Fruit fly (Drosophila melanogaster): ENCODE data around the gene HP1D3csd.

The HP1D3csd gene

dm6 chrX:19154998-19155397 is 35.0 kb upstream of the HP1D3csd start (continued):
- TF ChIP-seq Fer2 (tag; optimal IDR thresholded peaks at IDR 0.05) (no peak), Hsf (GFP tag; optimal IDR thresholded peaks at IDR 0.05) (peak; percentile 87), CG6854 (GFP tag; optimal IDR thresholded peaks at IDR 0.05) (peak; percentile 8), HLH4C (GFP tag; IDR thresholded peaks at IDR 0.05; ENCODE audit: partially characterized antibody) (no peak), CG18599 (GFP tag; optimal IDR thresholded peaks at IDR 0.05) (peak; percentile 71), Hr39 (optimal IDR thresholded peaks at IDR 0.05) (no peak), CoRest (tag; optimal IDR thresholded peaks at IDR 0.05) (peak; percentile 83), CG9727 (GFP tag; optimal IDR thresholded peaks at IDR 0.05) (peak; percentile 94), CG5245 (GFP tag; optimal IDR thresholded peaks at IDR 0.05) (peak; percentile 91), CG10565 (GFP tag; optimal IDR thresholded peaks at IDR 0.05) (peak; percentile 63), CG1602 (GFP tag; optimal IDR thresholded peaks at IDR 0.05) (peak; percentile 79), org-1 (GFP tag; optimal IDR thresholded peaks at IDR 0.05) (peak; percentile 77), CG18476 (GFP tag; optimal IDR thresholded peaks at IDR 0.05) (peak; percentile 65), NK7.1 (GFP tag; optimal IDR thresholded peaks at IDR 0.05) (peak; percentile 83), ERR (GFP tag; optimal IDR thresholded peaks at IDR 0.05) (peak; percentile 43), CG2199 (GFP tag; IDR thresholded peaks at IDR 0.05) (peak; percentile 85; the same call in 1 of the 3 replicates), CG7928 (GFP tag; optimal IDR thresholded peaks at IDR 0.05) (no peak), CG15269 (tag; optimal IDR thresholded peaks at IDR 0.05) (peak; percentile 45), stwl (tag; optimal IDR thresholded peaks at IDR 0.05) (peak; percentile 55), Elba2 (GFP tag; optimal IDR thresholded peaks at IDR 0.05) (peak; percentile 29), CG8089 (GFP tag; optimal IDR thresholded peaks at IDR 0.05) (peak; percentile 86), so (GFP tag; IDR thresholded peaks at IDR 0.05) (peak; percentile 77; the same call in 2 of the 3 replicates), CG18262 (tag; optimal IDR thresholded peaks at IDR 0.05) (peak; percentile 93), sens-2 (GFP tag; IDR thresholded peaks at IDR 0.05) (peak; percentile 81), CG15601 (tag; optimal IDR thresholded peaks at IDR 0.05) (peak; percentile 90), CG7357 (GFP tag; IDR thresholded peaks at IDR 0.05) (peak; percentile 65; the same call in 2 of the 3 replicates), H2.0 (GFP tag; IDR thresholded peaks at IDR 0.05) (peak; percentile 73), Dll (GFP tag; IDR thresholded peaks at IDR 0.05; ENCODE audit: partially characterized antibody) (no peak), Eip74EF (GFP tag; optimal IDR thresholded peaks at IDR 0.05) (peak in 1 of 2 experiments; percentile 87), CG4707 (GFP tag; optimal IDR thresholded peaks at IDR 0.05) (peak; percentile 74), lov (optimal IDR thresholded peaks at IDR 0.05) (no peak), lov (GFP tag; IDR thresholded peaks at IDR 0.05) (peak; percentile 92), Mrtf (GFP tag; IDR thresholded peaks at IDR 0.05) (peak; percentile 72), CG4328 (GFP tag; optimal IDR thresholded peaks at IDR 0.05) (peak; percentile 1), Sox102F (GFP tag; optimal IDR thresholded peaks at IDR 0.05) (peak; percentile 91), al (GFP tag; IDR thresholded peaks at IDR 0.05) (no peak), CG2678 (tag; optimal IDR thresholded peaks at IDR 0.05) (peak; percentile 85), Chrac-16 (GFP tag; optimal IDR thresholded peaks at IDR 0.05) (peak; percentile 87), usp (GFP tag; optimal IDR thresholded peaks at IDR 0.05) (no peak), CG9609 (GFP tag; optimal IDR thresholded peaks at IDR 0.05) (peak; percentile 86), Meics (GFP tag; optimal IDR thresholded peaks at IDR 0.05) (peak; percentile 48), C15 (GFP tag; IDR thresholded peaks at IDR 0.05) (peak; percentile 40; the same call in 1 of the 3 replicates), chn (GFP tag; optimal IDR thresholded peaks at IDR 0.05) (peak; percentile 88), CG10959 (GFP tag; IDR thresholded peaks at IDR 0.05) (peak; percentile 96), Blimp-1 (GFP tag; optimal IDR thresholded peaks at IDR 0.05) (peak; percentile 92), dmrt11E (tag; optimal IDR thresholded peaks at IDR 0.05) (peak; percentile 97), CG4404 (GFP tag; IDR thresholded peaks at IDR 0.05) (peak; percentile 88), gt (GFP tag; IDR thresholded peaks at IDR 0.05) (peak; percentile 84), CG2116 (GFP tag; optimal IDR thresholded peaks at IDR 0.05) (peak; percentile 41), CG11247 (GFP tag; IDR thresholded peaks at IDR 0.05) (peak; percentile 55), CG15011 (GFP tag; optimal IDR thresholded peaks at IDR 0.05) (no peak)
